Worm (Caenorhabditis elegans): Measurements from ENCODE around the gene lec-6.

The lec-6 gene

ce11 chrIII:558832-559231 lies 41.3 kb downstream of the lec-6 start:
- no peak for TF ChIP-seq ceh-48 (tag; optimal IDR thresholded peaks at IDR 0.05)
- no peak for TF ChIP-seq ceh-9 (tag; optimal IDR thresholded peaks at IDR 0.05)
- TF ChIP-seq fkh-6 (tag; optimal IDR thresholded peaks at IDR 0.05): no peak
- peak; percentile 50 for TF ChIP-seq nfya-1 (tag; optimal IDR thresholded peaks at IDR 0.05)
- TF ChIP-seq sox-2 (GFP tag; IDR thresholded peaks at IDR 0.05): peak; percentile 38; the same call in 1 of the 2 replicates
- no peak for TF ChIP-seq fkh-10 (GFP tag; optimal IDR thresholded peaks at IDR 0.05)
- peak; percentile 46 for TF ChIP-seq ceh-2 (tag; optimal IDR thresholded peaks at IDR 0.05)
- TF ChIP-seq unc-55 (GFP tag; optimal IDR thresholded peaks at IDR 0.05): peak; percentile 77
- TF ChIP-seq dmd-4 (tag; optimal IDR thresholded peaks at IDR 0.05; ENCODE audit: borderline replicate concordance): no peak
- peak; percentile 71 for TF ChIP-seq ceh-22 (tag; optimal IDR thresholded peaks at IDR 0.05)
- TF ChIP-seq unc-3 (GFP tag; conservative IDR thresholded peaks at IDR 0.05): no peak
- TF ChIP-seq unc-3 (tag; optimal IDR thresholded peaks at IDR 0.05): no peak
- no peak for TF ChIP-seq elt-2 (tag; optimal IDR thresholded peaks at IDR 0.05)
- peak; percentile 44 for TF ChIP-seq ref-2 (tag; optimal IDR thresholded peaks at IDR 0.05)
- no peak for TF ChIP-seq sdc-2 (tag; optimal IDR thresholded peaks at IDR 0.05)
- no peak for TF ChIP-seq ztf-16 (tag; optimal IDR thresholded peaks at IDR 0.05)
- TF ChIP-seq ttx-3 (tag; optimal IDR thresholded peaks at IDR 0.05): no peak
- peak; percentile 20 for TF ChIP-seq tbx-7 (tag; optimal IDR thresholded peaks at IDR 0.05)
- peak; percentile 17 for TF ChIP-seq ceh-31 (tag; optimal IDR thresholded peaks at IDR 0.05)
- no peak for TF ChIP-seq C08G9.2 (tag; optimal IDR thresholded peaks at IDR 0.05)
- peak; percentile 73 for TF ChIP-seq tbx-2 (tag; optimal IDR thresholded peaks at IDR 0.05)
- TF ChIP-seq syd-9 (tag; optimal IDR thresholded peaks at IDR 0.05): no peak
- no peak for TF ChIP-seq hlh-8 (tag; optimal IDR thresholded peaks at IDR 0.05)
- TF ChIP-seq npax-4 (tag; optimal IDR thresholded peaks at IDR 0.05): no peak
- TF ChIP-seq sox-4 (tag; optimal IDR thresholded peaks at IDR 0.05): no peak
- TF ChIP-seq ets-4 (tag; optimal IDR thresholded peaks at IDR 0.05): peak; percentile 21
- peak; percentile 89 for TF ChIP-seq ceh-34 (tag; optimal IDR thresholded peaks at IDR 0.05)
- TF ChIP-seq hlh-6 (tag; optimal IDR thresholded peaks at IDR 0.05): no peak
- TF ChIP-seq pat-9 (tag; optimal IDR thresholded peaks at IDR 0.05): no peak
- TF ChIP-seq che-1 (tag; optimal IDR thresholded peaks at IDR 0.05): no peak
- TF ChIP-seq odd-2 (tag; optimal IDR thresholded peaks at IDR 0.05): no peak
- TF ChIP-seq ceh-30 (tag; optimal IDR thresholded peaks at IDR 0.05): no peak
- TF ChIP-seq unc-42 (tag; optimal IDR thresholded peaks at IDR 0.05): no peak
- no peak for TF ChIP-seq fax-1 (tag; optimal IDR thresholded peaks at IDR 0.05)
- TF ChIP-seq hlh-30 (tag; optimal IDR thresholded peaks at IDR 0.05; ENCODE audit: insufficient read depth): peak; percentile 45
- peak; percentile 39 for TF ChIP-seq pros-1 (tag; optimal IDR thresholded peaks at IDR 0.05)
- TF ChIP-seq rnt-1 (tag; optimal IDR thresholded peaks at IDR 0.05): no peak
- TF ChIP-seq ceh-14 (tag; optimal IDR thresholded peaks at IDR 0.05): no peak
- no peak for TF ChIP-seq mec-3 (tag; optimal IDR thresholded peaks at IDR 0.05; ENCODE audit: borderline replicate concordance)
- TF ChIP-seq nhr-11 (tag; optimal IDR thresholded peaks at IDR 0.05): no peak

- no peak for TF ChIP-seq ceh-18 (tag; optimal IDR thresholded peaks at IDR 0.05)
- peak; percentile 3 for TF ChIP-seq tbx-2 (tag; optimal IDR thresholded peaks at IDR 0.05)
- TF ChIP-seq pax-1 (tag; optimal IDR thresholded peaks at IDR 0.05): peak; percentile 9
- peak; percentile 66 for TF ChIP-seq ceh-34 (tag; optimal IDR thresholded peaks at IDR 0.05)
- no peak for TF ChIP-seq nhr-11 (tag; optimal IDR thresholded peaks at IDR 0.05)
- TF ChIP-seq pros-1 (tag; optimal IDR thresholded peaks at IDR 0.05): no peak
- peak; percentile 2 for TF ChIP-seq nfya-1 (tag; optimal IDR thresholded peaks at IDR 0.05)
Measured at ce11 chrIII:558083-558482, 42.1 kb downstream of the lec-6 start.

- TF ChIP-seq ztf-16 (tag; optimal IDR thresholded peaks at IDR 0.05): no peak
- no peak for TF ChIP-seq tbx-7 (tag; optimal IDR thresholded peaks at IDR 0.05)
- TF ChIP-seq lim-6 (tag; optimal IDR thresholded peaks at IDR 0.05): no peak
- no peak for TF ChIP-seq ceh-18 (tag; optimal IDR thresholded peaks at IDR 0.05)
- no peak for TF ChIP-seq elt-2 (tag; optimal IDR thresholded peaks at IDR 0.05)
- no peak for TF ChIP-seq sox-2 (GFP tag; IDR thresholded peaks at IDR 0.05)
- no peak for TF ChIP-seq K09A11.1 (tag; optimal IDR thresholded peaks at IDR 0.05; ENCODE audit: insufficient read depth)
- no peak for TF ChIP-seq eyg-1 (tag; optimal IDR thresholded peaks at IDR 0.05)
- TF ChIP-seq sox-4 (tag; optimal IDR thresholded peaks at IDR 0.05): no peak
- TF ChIP-seq unc-42 (tag; optimal IDR thresholded peaks at IDR 0.05): no peak
- TF ChIP-seq unc-55 (GFP tag; optimal IDR thresholded peaks at IDR 0.05): no peak
- TF ChIP-seq mec-3 (tag; optimal IDR thresholded peaks at IDR 0.05; ENCODE audit: borderline replicate concordance): no peak
- no peak for TF ChIP-seq ceh-22 (tag; optimal IDR thresholded peaks at IDR 0.05)
- TF ChIP-seq nhr-232 (tag; optimal IDR thresholded peaks at IDR 0.05): no peak
- no peak for TF ChIP-seq K02D7.2 (tag; optimal IDR thresholded peaks at IDR 0.05)
- TF ChIP-seq elt-4 (tag; optimal IDR thresholded peaks at IDR 0.05): no peak
- TF ChIP-seq pha-2 (tag; optimal IDR thresholded peaks at IDR 0.05): no peak
- TF ChIP-seq Y22D7AL.16 (tag; optimal IDR thresholded peaks at IDR 0.05): no peak
- no peak for TF ChIP-seq ceh-45 (GFP tag; IDR thresholded peaks at IDR 0.05)
Measured at ce11 chrIII:555650-556049, 44.5 kb downstream of the lec-6 start, which contains the start of gene B0353.1. Gene B0353.1, plus strand, starts transcription at chrIII:555950.
